Worm (Caenorhabditis elegans) whole organism, midembryonic: ENCODE results near the gene itr-1.

Source experiments
- T22C8.4 ChIP-seq: fragments of 200-800 bp; sonication (Bioruptor generic); IDR thresholded peaks from 2 replicates; pipeline ENCODE4 v1.3.6; 2022; ENCODE audit warnings: missing genetic modification characterization, missing compliant biosample characterization
- flt-1 ChIP-seq: fragments of 200-800 bp; sonication (Bioruptor generic); IDR thresholded peaks from 2 replicates; pipeline ENCODE4 v1.3.6; 2022; ENCODE audit warnings: missing genetic modification characterization, missing compliant biosample characterization
- tab-1 ChIP-seq: fragments of 200-800 bp; sonication (Bioruptor generic); IDR thresholded peaks from 2 replicates; pipeline ENCODE4 v1.3.6; 2022; ENCODE audit warnings: missing genetic modification characterization, missing compliant biosample characterization
- ztf-23 ChIP-seq: fragments of 200-800 bp; sonication (Bioruptor generic); IDR thresholded peaks from 2 replicates; pipeline ENCODE4 v1.3.6; 2022; ENCODE audit warnings: missing genetic modification reagents, missing genetic modification characterization, missing compliant biosample characterization

DNA sequence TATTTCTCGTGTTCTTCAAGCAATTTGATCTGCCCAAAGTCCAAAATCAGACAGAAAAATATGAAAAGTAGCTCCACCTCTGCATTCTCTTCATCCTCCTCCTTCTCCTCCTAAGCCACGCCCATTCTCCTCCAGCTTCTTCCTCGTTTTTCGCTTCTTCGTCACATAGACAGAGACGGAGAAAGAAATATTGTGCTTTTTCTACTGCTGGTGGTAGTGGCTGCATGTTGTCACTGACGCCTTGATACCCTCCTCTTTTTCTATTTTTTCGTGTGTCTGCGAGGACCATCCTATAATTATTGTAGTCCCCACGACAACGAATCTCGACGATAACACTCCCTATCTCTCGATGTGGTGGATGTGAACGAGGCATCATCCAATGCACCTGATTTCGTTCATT, 16.4 kb upstream of the itr-1 start, which contains the start of gene C08G9.1:
- no peak for TF ChIP-seq tab-1 (GFP tag; lab: Robert Waterston, UW)
- no peak for TF ChIP-seq flt-1 (GFP tag; lab: Robert Waterston, UW)
- TF ChIP-seq ztf-23, result no peak
- TF ChIP-seq T22C8.4 (GFP tag; lab: Robert Waterston, UW), result no peak
